Fruit fly (Drosophila melanogaster): Measurements from ENCODE around the gene CG7102.

The CG7102 gene

DNA sequence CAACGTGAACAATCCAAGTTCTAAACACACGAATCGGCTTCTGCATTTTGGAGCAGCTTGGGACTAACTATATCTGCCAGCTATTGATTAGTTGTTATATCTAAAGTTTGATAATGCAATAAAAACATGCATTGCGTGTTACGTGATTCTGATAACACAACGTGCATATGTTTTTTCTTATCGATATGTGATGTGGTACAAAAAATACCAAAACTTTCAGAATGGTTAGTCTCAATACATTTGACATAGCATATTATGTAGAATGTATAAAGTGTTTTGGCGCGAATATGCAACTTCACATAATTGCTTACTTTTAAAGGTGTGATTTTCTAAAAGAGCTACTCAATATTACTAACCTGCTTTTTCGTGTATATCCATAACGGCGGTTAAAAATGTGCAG is 1.4 kb downstream of the CG7102 start (continued):
- TF ChIP-seq Dref (GFP tag; IDR thresholded peaks at IDR 0.05) (peak; percentile 71), CG12391 (tag; optimal IDR thresholded peaks at IDR 0.05) (no peak), Scr (GFP tag; IDR thresholded peaks at IDR 0.05; ENCODE audit: partially characterized antibody) (peak; percentile 65), vvl (GFP tag; IDR thresholded peaks at IDR 0.05) (no peak), mld (GFP tag; IDR thresholded peaks at IDR 0.05; ENCODE audit: partially characterized antibody) (0 out of 3 replicates have a peak, but pooled peaks have one; percentile 38), E2f2 (GFP tag; IDR thresholded peaks at IDR 0.05) (peak; percentile 77), Dip3 (GFP tag; optimal IDR thresholded peaks at IDR 0.05) (no peak), abd-A (tag; optimal IDR thresholded peaks at IDR 0.05) (no peak), Dll (GFP tag; IDR thresholded peaks at IDR 0.05; ENCODE audit: partially characterized antibody) (peak; percentile 60), nom (GFP tag; optimal IDR thresholded peaks at IDR 0.05) (no peak), Pdp1 (GFP tag; optimal IDR thresholded peaks at IDR 0.05) (peak in 1 of 2 experiments; percentile 92), tio (GFP tag; optimal IDR thresholded peaks at IDR 0.05) (no peak), CG34224 (GFP tag; IDR thresholded peaks at IDR 0.05; ENCODE audit: partially characterized antibody) (peak; percentile 72), trem (tag; optimal IDR thresholded peaks at IDR 0.05) (peak; percentile 4), CG9609 (GFP tag; optimal IDR thresholded peaks at IDR 0.05) (no peak), CG31388 (GFP tag; optimal IDR thresholded peaks at IDR 0.05) (no peak), CG14860 (GFP tag; IDR thresholded peaks at IDR 0.05; ENCODE audit: partially characterized antibody) (peak; percentile 66), CG13287 (GFP tag; IDR thresholded peaks at IDR 0.05; ENCODE audit: partially characterized antibody) (peak; percentile 79), gro (GFP tag; optimal IDR thresholded peaks at IDR 0.05) (no peak), CG2129 (GFP tag; IDR thresholded peaks at IDR 0.05; ENCODE audit: partially characterized antibody) (peak; percentile 24; the same call in 1 of the 2 replicates), CG31441 (GFP tag; IDR thresholded peaks at IDR 0.05) (no peak), otp (GFP tag; IDR thresholded peaks at IDR 0.05) (no peak), Dp (GFP tag; optimal IDR thresholded peaks at IDR 0.05) (peak; percentile 71), Xrp1 (GFP tag; IDR thresholded peaks at IDR 0.05) (no peak), sens (GFP tag) (no peak), HLH3B (GFP tag; IDR thresholded peaks at IDR 0.05) (no peak), org-1 (GFP tag; optimal IDR thresholded peaks at IDR 0.05) (no peak), CG6689 (GFP tag; IDR thresholded peaks at IDR 0.05) (no peak), Bgb (GFP tag; IDR thresholded peaks at IDR 0.05; ENCODE audit: partially characterized antibody) (peak; percentile 72), CG17359 (tag; optimal IDR thresholded peaks at IDR 0.05) (no peak), CG9437 (GFP tag; optimal IDR thresholded peaks at IDR 0.05) (peak; percentile 92), CG7556 (GFP tag; optimal IDR thresholded peaks at IDR 0.05) (no peak), unc-4 (GFP tag; IDR thresholded peaks at IDR 0.05; ENCODE audit: partially characterized antibody) (peak; percentile 67), mirr (GFP tag; optimal IDR thresholded peaks at IDR 0.05) (no peak), CG34422 (GFP tag; IDR thresholded peaks at IDR 0.05) (no peak), TFAM (GFP tag; optimal IDR thresholded peaks at IDR 0.05) (no peak), hbn (GFP tag; IDR thresholded peaks at IDR 0.05; ENCODE audit: partially characterized antibody) (peak; percentile 77), CG6791 (GFP tag; IDR thresholded peaks at IDR 0.05; ENCODE audit: partially characterized antibody) (peak; percentile 76), Fer2 (tag; optimal IDR thresholded peaks at IDR 0.05) (no peak), ind (GFP tag; optimal IDR thresholded peaks at IDR 0.05) (no peak), CG12769 (tag; optimal IDR thresholded peaks at IDR 0.05) (no peak), Ptx1 (GFP tag; IDR thresholded peaks at IDR 0.05) (no peak), Opbp (GFP tag; IDR thresholded peaks at IDR 0.05; ENCODE audit: partially characterized antibody) (peak; percentile 72; the same call in 2 of the 3 replicates), Taf1 (GFP tag; IDR thresholded peaks at IDR 0.05) (no peak), sens-2 (GFP tag; IDR thresholded peaks at IDR 0.05) (no peak), eve (GFP tag; optimal IDR thresholded peaks at IDR 0.05) (peak in 1 of 2 experiments; percentile 40), inv (GFP tag; IDR thresholded peaks at IDR 0.05; ENCODE audit: partially characterized antibody) (peak; percentile 62), CG7963 (GFP tag; IDR thresholded peaks at IDR 0.05; ENCODE audit: partially characterized antibody) (peak; percentile 59; the same call in 2 of the 3 replicates), row (GFP tag; IDR thresholded peaks at IDR 0.05) (no peak)
